Fruit fly (Drosophila melanogaster): ENCODE data around the gene CG9988.

Gene CG9988

dm6 chr3R:28677527-28678134 is 41.4 kb downstream of the CG9988 start (continued):
- peak; percentile 14 for TF ChIP-seq tap (tag; optimal IDR thresholded peaks at IDR 0.05)
- TF ChIP-seq CoRest (tag; optimal IDR thresholded peaks at IDR 0.05) = peak; percentile 0
- TF ChIP-seq CG2120 (GFP tag; optimal IDR thresholded peaks at IDR 0.05) = peak; percentile 12
- TF ChIP-seq CG4707 (GFP tag; optimal IDR thresholded peaks at IDR 0.05) = no peak
- TF ChIP-seq grau (tag; optimal IDR thresholded peaks at IDR 0.05) = peak; percentile 32
- peak; percentile 40 for TF ChIP-seq CG15269 (tag; optimal IDR thresholded peaks at IDR 0.05)
- no peak for TF ChIP-seq CG14441 (GFP tag; IDR thresholded peaks at IDR 0.05)
- no peak for TF ChIP-seq Ravus (GFP tag; IDR thresholded peaks at IDR 0.05)
- peak in 1 of 2 experiments; percentile 46 for TF ChIP-seq Eip74EF (GFP tag; optimal IDR thresholded peaks at IDR 0.05)
- TF ChIP-seq unpg (GFP tag; optimal IDR thresholded peaks at IDR 0.05) = peak; percentile 39
- no peak for TF ChIP-seq CG14050 (GFP tag; IDR thresholded peaks at IDR 0.05)
- TF ChIP-seq Rfx (GFP tag; IDR thresholded peaks at IDR 0.05) = peak; percentile 32; the same call in 1 of the 2 replicates
- TF ChIP-seq Sox100B (GFP tag; optimal IDR thresholded peaks at IDR 0.05) = peak; percentile 1
- peak; percentile 50 for TF ChIP-seq sens (GFP tag)
- peak; percentile 85 for TF ChIP-seq abd-A (tag; optimal IDR thresholded peaks at IDR 0.05)
- no peak for TF ChIP-seq knrl (GFP tag; IDR thresholded peaks at IDR 0.05; ENCODE audit: partially characterized antibody)
- peak; percentile 19 for TF ChIP-seq CG34376 (GFP tag; optimal IDR thresholded peaks at IDR 0.05)
- peak; percentile 24 for TF ChIP-seq scrt (GFP tag; optimal IDR thresholded peaks at IDR 0.05)
- TF ChIP-seq CG13894 (tag; optimal IDR thresholded peaks at IDR 0.05) = peak; percentile 21
- TF ChIP-seq ewg (GFP tag; optimal IDR thresholded peaks at IDR 0.05) = no peak
- TF ChIP-seq vvl (GFP tag; IDR thresholded peaks at IDR 0.05) = peak; percentile 18; the same call in 1 of the 2 replicates
- TF ChIP-seq CG12769 (tag; optimal IDR thresholded peaks at IDR 0.05) = peak; percentile 3
- TF ChIP-seq Bteb2 (GFP tag; optimal IDR thresholded peaks at IDR 0.05) = no peak
- TF ChIP-seq Hr51 (GFP tag; optimal IDR thresholded peaks at IDR 0.05) = peak in 1 of 2 experiments; percentile 10
- peak; percentile 48 for TF ChIP-seq gem (tag; optimal IDR thresholded peaks at IDR 0.05)
- no peak for TF ChIP-seq CG1233 (GFP tag; optimal IDR thresholded peaks at IDR 0.05)
- TF ChIP-seq Fer1 (GFP tag; optimal IDR thresholded peaks at IDR 0.05) = peak; percentile 21

DNA sequence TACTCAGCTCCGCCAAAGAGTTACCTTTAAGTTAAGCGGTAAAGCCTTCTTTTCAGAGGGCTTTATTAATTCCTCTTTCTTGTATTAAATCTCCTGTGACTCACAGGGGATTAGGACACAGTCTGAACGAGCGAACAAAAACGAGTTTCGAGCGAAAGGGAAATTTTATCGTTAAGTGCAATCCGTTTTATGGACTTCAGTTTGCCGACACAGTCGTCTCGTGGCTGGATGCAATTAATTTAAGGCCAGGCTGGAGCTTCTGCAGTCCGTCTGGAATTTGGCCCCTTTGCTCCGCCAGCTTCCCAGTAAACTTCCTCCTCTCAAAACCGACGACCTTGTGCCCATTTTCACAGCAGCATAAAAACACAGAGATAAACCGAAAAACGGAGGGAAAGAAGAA is 43.4 kb downstream of the CG9988 start:
- TF ChIP-seq Hr39 (optimal IDR thresholded peaks at IDR 0.05) (no peak), dmrt99B (tag; optimal IDR thresholded peaks at IDR 0.05) (no peak), CG8478 (optimal IDR thresholded peaks at IDR 0.05) (no peak), ind (GFP tag; optimal IDR thresholded peaks at IDR 0.05) (no peak), kay (GFP tag; optimal IDR thresholded peaks at IDR 0.05) (no peak), CG4730 (GFP tag; IDR thresholded peaks at IDR 0.05) (no peak), Gug (GFP tag; IDR thresholded peaks at IDR 0.05) (no peak), pnt (GFP tag; optimal IDR thresholded peaks at IDR 0.05) (no peak), CG7963 (GFP tag; IDR thresholded peaks at IDR 0.05; ENCODE audit: partially characterized antibody) (no peak)

dm6 chr3R:28681834-28682464 is 45.7 kb downstream of the CG9988 start:
- TF ChIP-seq cwo (GFP tag; optimal IDR thresholded peaks at IDR 0.05) = peak; percentile 13
- TF ChIP-seq Med (GFP tag) = peak; percentile 67
- peak; percentile 73 for TF ChIP-seq CG8478 (optimal IDR thresholded peaks at IDR 0.05)
- TF ChIP-seq ken (GFP tag; IDR thresholded peaks at IDR 0.05) = 0 out of 3 replicates have a peak, but pooled peaks have one; percentile 3
- peak; percentile 30 for TF ChIP-seq nom (GFP tag; optimal IDR thresholded peaks at IDR 0.05)
- TF ChIP-seq grn (GFP tag; optimal IDR thresholded peaks at IDR 0.05) = no peak
- TF ChIP-seq Drgx (GFP tag; IDR thresholded peaks at IDR 0.05) = peak; percentile 16; the same call in 1 of the 2 replicates
- TF ChIP-seq chinmo (GFP tag; IDR thresholded peaks at IDR 0.05; ENCODE audit: partially characterized antibody) = peak; percentile 98
- TF ChIP-seq so (GFP tag; IDR thresholded peaks at IDR 0.05) = peak; percentile 33; the same call in 1 of the 3 replicates
- TF ChIP-seq Deaf1 (tag; optimal IDR thresholded peaks at IDR 0.05) = peak; percentile 63
- no peak for TF ChIP-seq scrt (GFP tag; optimal IDR thresholded peaks at IDR 0.05)
- TF ChIP-seq sr (GFP tag; IDR thresholded peaks at IDR 0.05) = 0 out of 3 replicates have a peak, but pooled peaks have one; percentile 6
- 0 out of 3 replicates have a peak, but pooled peaks have one; percentile 37 for TF ChIP-seq HLH4C (GFP tag; IDR thresholded peaks at IDR 0.05; ENCODE audit: partially characterized antibody)
- TF ChIP-seq z (GFP tag; IDR thresholded peaks at IDR 0.05) = peak; percentile 93

Measured in whole organism, embryonic.